Fruit fly (Drosophila melanogaster): ENCODE measurements around the gene eyg.

eyg gene

dm6 chr3L:12468016-12468415 is at the start of gene eyg (continued):
- TF ChIP-seq D (optimal IDR thresholded peaks at IDR 0.05) (no peak), D (GFP tag; optimal IDR thresholded peaks at IDR 0.05) (peak; percentile 11), NK7.1 (GFP tag; optimal IDR thresholded peaks at IDR 0.05) (peak; percentile 56), NfI (GFP tag; optimal IDR thresholded peaks at IDR 0.05) (peak; percentile 47), nerfin-2 (GFP tag; IDR thresholded peaks at IDR 0.05; ENCODE audit: partially characterized antibody) (0 out of 2 replicates have a peak, but pooled peaks have one; percentile 45), sim (GFP tag; IDR thresholded peaks at IDR 0.05) (no peak), jumu (GFP tag; optimal IDR thresholded peaks at IDR 0.05) (no peak), trem (tag; optimal IDR thresholded peaks at IDR 0.05) (peak; percentile 17), croc (GFP tag; conservative IDR thresholded peaks at IDR 0.05) (no peak), phol (tag; optimal IDR thresholded peaks at IDR 0.05) (peak; percentile 79), Mad (GFP tag; optimal IDR thresholded peaks at IDR 0.05) (peak; percentile 46), tx (GFP tag; optimal IDR thresholded peaks at IDR 0.05) (peak; percentile 18), Trl (optimal IDR thresholded peaks at IDR 0.05) (peak; percentile 22 to 49), Trl (GFP tag; optimal IDR thresholded peaks at IDR 0.05) (peak; percentile 48), CG2120 (GFP tag; optimal IDR thresholded peaks at IDR 0.05) (peak; percentile 10), Side (GFP tag; optimal IDR thresholded peaks at IDR 0.05) (peak; percentile 29), pan (optimal IDR thresholded peaks at IDR 0.05) (no peak), pan (GFP tag; optimal IDR thresholded peaks at IDR 0.05 in 1 of 2, IDR thresholded peaks at IDR 0.05 in 1 of 2) (peak in 1 of 2 experiments; percentile 39), Bdp1 (GFP tag; optimal IDR thresholded peaks at IDR 0.05) (no peak), CG8290 (GFP tag; optimal IDR thresholded peaks at IDR 0.05) (peak; percentile 63), CG8290 (tag; optimal IDR thresholded peaks at IDR 0.05) (no peak), CG13424 (tag; optimal IDR thresholded peaks at IDR 0.05) (peak; percentile 31), CG4424 (GFP tag; optimal IDR thresholded peaks at IDR 0.05) (no peak), CG12236 (GFP tag; optimal IDR thresholded peaks at IDR 0.05) (peak; percentile 30), Sry-δ (GFP tag; optimal IDR thresholded peaks at IDR 0.05) (peak; percentile 16), CG7745 (tag; optimal IDR thresholded peaks at IDR 0.05) (peak; percentile 6), ara (GFP tag; IDR thresholded peaks at IDR 0.05) (peak; percentile 57; the same call in 1 of the 2 replicates), ci (GFP tag; IDR thresholded peaks at IDR 0.05) (peak; percentile 69; the same call in 2 of the 3 replicates), CG3065 (GFP tag; optimal IDR thresholded peaks at IDR 0.05) (peak; percentile 4), Hmr (GFP tag; optimal IDR thresholded peaks at IDR 0.05) (no peak), caup (GFP tag; optimal IDR thresholded peaks at IDR 0.05; ENCODE audit: severe bottlenecking) (no peak), dmrt99B (tag; optimal IDR thresholded peaks at IDR 0.05) (no peak), Sry-β (GFP tag; optimal IDR thresholded peaks at IDR 0.05) (no peak), chinmo (GFP tag; IDR thresholded peaks at IDR 0.05; ENCODE audit: partially characterized antibody) (peak; percentile 94), seq (GFP tag; IDR thresholded peaks at IDR 0.05) (peak; percentile 55; the same call in 1 of the 2 replicates), CG8089 (GFP tag; optimal IDR thresholded peaks at IDR 0.05) (peak; percentile 11), CG7839 (tag; optimal IDR thresholded peaks at IDR 0.05) (no peak), CG16813 (GFP tag; IDR thresholded peaks at IDR 0.05; ENCODE audit: partially characterized antibody) (peak; percentile 39; the same call in 1 of the 3 replicates), Aef1 (GFP tag; IDR thresholded peaks at IDR 0.05) (peak; percentile 86), sqz (GFP tag; optimal IDR thresholded peaks at IDR 0.05) (no peak), Atf3 (GFP tag; optimal IDR thresholded peaks at IDR 0.05) (peak; percentile 33), esg (GFP tag; conservative IDR thresholded peaks at IDR 0.05) (no peak), fd102C (GFP tag; optimal IDR thresholded peaks at IDR 0.05) (peak; percentile 48), CG4328 (GFP tag; optimal IDR thresholded peaks at IDR 0.05) (no peak), aop (GFP tag; IDR thresholded peaks at IDR 0.05) (peak; percentile 36; the same call in 1 of the 2 replicates), exex (tag; optimal IDR thresholded peaks at IDR 0.05) (peak; percentile 77), rib (GFP tag; IDR thresholded peaks at IDR 0.05) (0 out of 2 replicates have a peak, but pooled peaks have one; percentile 16), CrebB (tag; optimal IDR thresholded peaks at IDR 0.05) (peak; percentile 66), Xbp1 (GFP tag; optimal IDR thresholded peaks at IDR 0.05) (no peak), her (GFP tag; optimal IDR thresholded peaks at IDR 0.05) (peak; percentile 70), Awh (GFP tag; IDR thresholded peaks at IDR 0.05) (0 out of 2 replicates have a peak, but pooled peaks have one; percentile 28), zfh1 (GFP tag; IDR thresholded peaks at IDR 0.05) (0 out of 3 replicates have a peak, but pooled peaks have one; percentile 11)
